Worm (Caenorhabditis elegans): ENCODE measurements around the gene Y57G11C.52.

Gene Y57G11C.52

ce11 chrIV:14877657-14878056 lies 23.9 kb downstream of the Y57G11C.52 start:
- TF ChIP-seq ccch-3 (GFP tag; optimal IDR thresholded peaks at IDR 0.05) (no peak), nhr-179 (tag; optimal IDR thresholded peaks at IDR 0.05) (no peak), nhr-27 (tag; optimal IDR thresholded peaks at IDR 0.05) (no peak), atf-7 (tag; optimal IDR thresholded peaks at IDR 0.05) (no peak), aptf-2 (GFP tag; conservative IDR thresholded peaks at IDR 0.05) (no peak), C17E4.6 (GFP tag; IDR thresholded peaks at IDR 0.05) (no peak), snpc-4 (GFP tag; optimal IDR thresholded peaks at IDR 0.05) (no peak), snpc-4 (tag; optimal IDR thresholded peaks at IDR 0.05) (no peak), sea-2 (GFP tag; IDR thresholded peaks at IDR 0.05) (no peak), hmg-20 (GFP tag; IDR thresholded peaks at IDR 0.05) (no peak), somi-1 (GFP tag; optimal IDR thresholded peaks at IDR 0.05) (no peak), K12H6.12 (tag; optimal IDR thresholded peaks at IDR 0.05) (no peak)

DNA sequence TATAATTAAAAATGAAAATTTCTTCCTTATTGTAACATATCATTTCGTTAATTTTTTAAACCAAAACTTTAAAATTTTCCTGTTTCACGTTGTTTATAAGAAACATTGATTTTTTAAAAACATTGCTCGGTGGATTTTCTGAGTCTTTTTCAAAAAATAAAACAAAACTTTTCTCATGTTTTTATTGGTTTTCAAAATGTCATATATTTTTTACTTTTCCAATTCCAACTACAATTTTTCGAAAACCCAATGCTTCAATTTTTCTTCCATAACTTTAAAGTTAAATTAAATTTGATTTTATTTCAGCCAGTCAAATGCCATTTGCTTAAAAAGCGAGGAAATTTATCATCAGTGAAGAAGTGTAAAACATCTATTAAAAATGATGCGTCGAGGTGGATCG lies 25.4 kb downstream of the Y57G11C.52 start, which contains the start of gene eps-8:
Gene eps-8 (plus strand): TSS at position 301 of the 400 bp plus-strand sequence.
- TF ChIP-seq F49E8.2 (tag; optimal IDR thresholded peaks at IDR 0.05; ENCODE audit: insufficient read depth) (no peak), bed-2 (GFP tag; IDR thresholded peaks at IDR 0.05) (no peak), rcor-1 (GFP tag; IDR thresholded peaks at IDR 0.05) (no peak), egl-44 (GFP tag; IDR thresholded peaks at IDR 0.05) (no peak), Y67H2A.10 (GFP tag; conservative IDR thresholded peaks at IDR 0.05) (no peak), zfh-2 (GFP tag; conservative IDR thresholded peaks at IDR 0.05) (no peak), lin-54 (GFP tag; optimal IDR thresholded peaks at IDR 0.05) (no peak), F37B4.10 (GFP tag; IDR thresholded peaks at IDR 0.05) (no peak), repo-1 (tag; optimal IDR thresholded peaks at IDR 0.05) (no peak), ztf-6 (GFP tag; IDR thresholded peaks at IDR 0.05) (no peak)

DNA sequence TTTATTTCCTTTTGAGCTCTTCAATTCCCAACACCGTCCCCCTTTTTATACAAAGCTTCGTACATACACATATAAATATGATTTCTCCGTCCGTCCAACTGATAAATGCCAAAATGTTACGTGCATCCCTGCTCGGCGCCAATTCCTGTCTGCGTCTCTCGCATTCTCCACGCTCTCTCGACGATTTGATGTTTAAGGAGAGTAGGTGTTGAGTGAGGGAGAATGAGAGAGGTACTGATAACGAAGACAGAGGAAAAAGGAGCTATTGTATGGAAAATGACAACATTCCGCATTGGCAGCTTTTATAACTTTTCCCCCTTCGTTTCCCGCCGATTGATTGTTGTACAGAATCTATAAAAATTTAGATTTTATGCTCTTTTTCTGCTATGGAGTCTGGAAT lies 30.0 kb downstream of the Y57G11C.52 start:
- TF ChIP-seq nhr-80 (tag; optimal IDR thresholded peaks at IDR 0.05) = peak; percentile 98
- TF ChIP-seq madf-10 (tag; optimal IDR thresholded peaks at IDR 0.05) = peak; percentile 11
- no peak for TF ChIP-seq pha-4 (tag; optimal IDR thresholded peaks at IDR 0.05)
- peak; percentile 33 for TF ChIP-seq ZK185.1 (tag; optimal IDR thresholded peaks at IDR 0.05; ENCODE audit: poor library complexity, severe bottlenecking)
- TF ChIP-seq atf-7 (tag; optimal IDR thresholded peaks at IDR 0.05) = peak; percentile 35
- peak; percentile 10 for TF ChIP-seq lin-54 (GFP tag; optimal IDR thresholded peaks at IDR 0.05)
- TF ChIP-seq tbp1 (GFP tag; optimal IDR thresholded peaks at IDR 0.05) = peak; percentile 41
- no peak for TF ChIP-seq snpc-4 (GFP tag; optimal IDR thresholded peaks at IDR 0.05)
- TF ChIP-seq snpc-4 (tag; optimal IDR thresholded peaks at IDR 0.05) = peak in 2 of 4 experiments; percentile 41 to 55
- TF ChIP-seq cebp-1 (GFP tag; IDR thresholded peaks at IDR 0.05) = no peak
- TF ChIP-seq cebp-1 (tag; optimal IDR thresholded peaks at IDR 0.05) = peak; percentile 39
- TF ChIP-seq ztf-3 (GFP tag; optimal IDR thresholded peaks at IDR 0.05) = no peak
- TF ChIP-seq let-607 (tag; optimal IDR thresholded peaks at IDR 0.05) = peak; percentile 40 to 47
- peak; percentile 82 for TF ChIP-seq hmg-1.2 (GFP tag; IDR thresholded peaks at IDR 0.05)
- TF ChIP-seq nfyb-1 (GFP tag; IDR thresholded peaks at IDR 0.05) = no peak
- TF ChIP-seq lag-1 (GFP tag; IDR thresholded peaks at IDR 0.05) = no peak
- TF ChIP-seq lin-40 (tag; optimal IDR thresholded peaks at IDR 0.05) = peak; percentile 10
- TF ChIP-seq Y67H2A.10 (GFP tag; conservative IDR thresholded peaks at IDR 0.05) = no peak
- TF ChIP-seq ztf-22 (GFP tag; optimal IDR thresholded peaks at IDR 0.05) = peak; percentile 59
- TF ChIP-seq ets-4 (GFP tag; optimal IDR thresholded peaks at IDR 0.05) = peak; percentile 76
- no peak for TF ChIP-seq F10E7.11 (tag; optimal IDR thresholded peaks at IDR 0.05)
- no peak for TF ChIP-seq ama-1 (optimal IDR thresholded peaks at IDR 0.05)
- no peak for TF ChIP-seq ama-1 (GFP tag; optimal IDR thresholded peaks at IDR 0.05)
- no peak for TF ChIP-seq sptf-2 (GFP tag; optimal IDR thresholded peaks at IDR 0.05)
- no peak for TF ChIP-seq Y95B8A.8 (GFP tag; IDR thresholded peaks at IDR 0.05)
- no peak for TF ChIP-seq snpc-3.4 (tag; optimal IDR thresholded peaks at IDR 0.05)
- peak; percentile 58; the same call in 1 of the 2 replicates for TF ChIP-seq egl-44 (GFP tag; IDR thresholded peaks at IDR 0.05)

All from whole organism, young adult.